Worm (Caenorhabditis elegans) whole organism, L1 larva: ENCODE results near the gene twk-45.

ENCODE experiments used
- C04F5.9 ChIP-seq: sonication (generic microtip); optimal IDR thresholded peaks from 2 replicates; lab custom pipeline; 2016; ENCODE audit warnings: missing genetic modification characterization, missing compliant biosample characterization
- C16A3.4 ChIP-seq: fragments of 150-350 bp; optimal IDR thresholded peaks from 2 replicates; lab custom pipeline; 2014; ENCODE audit warnings: missing biosample characterization, missing genetic modification characterization
- C34B4.2 ChIP-seq: sonication (generic microtip); optimal IDR thresholded peaks from 2 replicates; lab custom pipeline; 2017; ENCODE audit warnings: mild to moderate bottlenecking, missing genetic modification characterization, missing compliant biosample characterization
- ceh-90 ChIP-seq: sonication (generic microtip); optimal IDR thresholded peaks from 2 replicates; lab custom pipeline; 2016; ENCODE audit warnings: missing genetic modification characterization, missing compliant biosample characterization
- dpl-1 ChIP-seq, 3 experiments: fragments of 150-350 bp in 2 of 3; sonication (generic microtip) in 1 of 3; optimal IDR thresholded peaks; 2 replicates each; lab custom pipeline; 2014 to 2017; ENCODE audit warnings: missing biosample characterization in 3 of 3, missing genetic modification characterization in 3 of 3, missing genetic modification reagents in 3 of 3
- dsc-1 ChIP-seq: sonication (generic microtip); optimal IDR thresholded peaks from 2 replicates; lab custom pipeline; 2016; ENCODE audit warnings: mild to moderate bottlenecking, missing genetic modification characterization, missing compliant biosample characterization
- efl-1 ChIP-seq, 4 experiments: fragments of 150-350 bp; optimal IDR thresholded peaks in 3 of 4; peaks in 1 of 4; 1 replicate in 1 of 4; 2 replicates in 3 of 4; lab custom pipeline; 2014; ENCODE audit warnings: missing biosample characterization in 2 of 4, missing genetic modification characterization in 2 of 4, missing genetic modification reagents in 2 of 4
- efl-3 ChIP-seq: fragments of 200-800 bp; sonication (Bioruptor generic); optimal IDR thresholded peaks from 2 replicates; lab custom pipeline; 2018; ENCODE audit warnings: mild to moderate bottlenecking, missing genetic modification characterization, missing compliant biosample characterization
- egl-13 ChIP-seq: sonication (generic microtip); optimal IDR thresholded peaks from 2 replicates; lab custom pipeline; 2016; ENCODE audit warnings: missing genotype, missing genetic modification reagents, missing genetic modification characterization, missing compliant biosample characterization
- egl-27 ChIP-seq, 2 experiments: fragments of 150-350 bp in 1 of 2; sonication (generic microtip); optimal IDR thresholded peaks; 3 replicates each; lab custom pipeline; 2017 to 2018; ENCODE audit warnings: missing biosample characterization in 2 of 2, missing genetic modification characterization in 2 of 2, missing genetic modification reagents in 2 of 2
- elt-2 ChIP-seq: sonication (generic microtip); optimal IDR thresholded peaks from 2 replicates; lab custom pipeline; 2016; ENCODE audit warnings: missing genetic modification characterization, mild to moderate bottlenecking, inconsistent platforms, missing compliant biosample characterization, missing genetic modification reagents
- ets-5 ChIP-seq: fragments of 200-800 bp; sonication (Bioruptor generic); IDR thresholded peaks from 2 replicates; pipeline ENCODE4 v1.3.6; 2022; ENCODE audit warnings: missing genetic modification characterization, missing compliant biosample characterization
- fkh-4 ChIP-seq: sonication (generic microtip); optimal IDR thresholded peaks from 2 replicates; lab custom pipeline; 2016; ENCODE audit warnings: missing compliant biosample characterization, missing genetic modification characterization, borderline replicate concordance
- fos-1 ChIP-seq: fragments of 150-350 bp; optimal IDR thresholded peaks from 2 replicates; lab custom pipeline; 2014; ENCODE audit warnings: missing biosample characterization, missing genetic modification characterization
- grh-1 ChIP-seq: fragments of 200-800 bp; sonication (Bioruptor generic); IDR thresholded peaks from 2 replicates; pipeline ENCODE4 v1.3.6; 2022; ENCODE audit warnings: missing genetic modification reagents, missing genetic modification characterization, missing compliant biosample characterization
- hlh-17 ChIP-seq: fragments of 200-800 bp; sonication (Bioruptor generic); optimal IDR thresholded peaks from 2 replicates; lab custom pipeline; 2018; ENCODE audit warnings: missing genetic modification characterization, mild to moderate bottlenecking, missing compliant biosample characterization, moderate library complexity, borderline replicate concordance
- hlh-4 ChIP-seq: sonication (generic microtip); optimal IDR thresholded peaks from 2 replicates; lab custom pipeline; 2016; ENCODE audit warnings: mild to moderate bottlenecking, missing genetic modification characterization, missing compliant biosample characterization
- hpl-2 ChIP-seq: fragments of 150-350 bp; optimal IDR thresholded peaks from 2 replicates; lab custom pipeline; 2014; ENCODE audit warnings: missing biosample characterization, missing genetic modification reagents, missing genetic modification characterization
- isw-1 ChIP-seq: fragments of 200-800 bp; sonication (Bioruptor generic); IDR thresholded peaks from 2 replicates; pipeline ENCODE4 v1.3.6; 2022; ENCODE audit warnings: missing genetic modification characterization, missing compliant biosample characterization
- jun-1 ChIP-seq: fragments of 150-350 bp; optimal IDR thresholded peaks from 2 replicates; lab custom pipeline; 2014; ENCODE audit warnings: missing biosample characterization, missing genetic modification reagents, missing genetic modification characterization
- lin-13 ChIP-seq: fragments of 150-350 bp; optimal IDR thresholded peaks from 2 replicates; lab custom pipeline; 2014; ENCODE audit warnings: missing biosample characterization, missing genetic modification reagents, missing genetic modification characterization
- lin-14 ChIP-seq: fragments of 200-800 bp; sonication (Bioruptor generic); optimal IDR thresholded peaks from 2 replicates; lab custom pipeline; 2018; ENCODE audit warnings: mild to moderate bottlenecking, missing genetic modification characterization, moderate library complexity, missing compliant biosample characterization
- lin-15B ChIP-seq: fragments of 150-350 bp; sonication (generic microtip); optimal IDR thresholded peaks from 3 replicates; lab custom pipeline; 2014; ENCODE audit warnings: missing biosample characterization, missing genetic modification characterization
- lin-35 ChIP-seq, 2 experiments: fragments of 150-350 bp; optimal IDR thresholded peaks; 2 replicates each; lab custom pipeline; 2014; ENCODE audit warnings: missing biosample characterization in 2 of 2, missing genetic modification characterization in 2 of 2, missing genetic modification reagents in 2 of 2
- lin-39 ChIP-seq: fragments of 150-350 bp; optimal IDR thresholded peaks from 2 replicates; lab custom pipeline; 2014; ENCODE audit warnings: missing biosample characterization, missing genetic modification reagents, missing genetic modification characterization
- lsy-2 ChIP-seq, 2 experiments: fragments of 150-350 bp; optimal IDR thresholded peaks; 2 replicates each; lab custom pipeline; 2014; ENCODE audit warnings: missing biosample characterization in 2 of 2, missing genetic modification characterization in 2 of 2
- mab-9 ChIP-seq: fragments of 200-800 bp; sonication (Bioruptor generic); IDR thresholded peaks from 2 replicates; pipeline ENCODE4 v1.3.6; 2022; ENCODE audit warnings: missing genetic modification reagents, missing genetic modification characterization, missing compliant biosample characterization
- mdl-1 ChIP-seq, 2 experiments: fragments of 150-350 bp; optimal IDR thresholded peaks; 2 replicates each; lab custom pipeline; 2014 to 2017; ENCODE audit warnings: missing biosample characterization in 2 of 2, missing genetic modification characterization in 2 of 2, inconsistent platforms in 1 of 2
- mep-1 ChIP-seq: fragments of 150-350 bp; optimal IDR thresholded peaks from 2 replicates; lab custom pipeline; 2014; ENCODE audit warnings: missing biosample characterization, missing genetic modification characterization
- nhr-11 ChIP-seq: fragments of 150-350 bp; optimal IDR thresholded peaks from 2 replicates; lab custom pipeline; 2014; ENCODE audit warnings: missing biosample characterization, missing genetic modification characterization
- nhr-19 ChIP-seq: fragments of 200-800 bp; sonication (Bioruptor generic); conservative IDR thresholded peaks from 2 replicates; pipeline ENCODE4 v1.3.6; 2022; ENCODE audit warnings: missing genetic modification characterization, missing compliant biosample characterization
- nhr-20 ChIP-seq: sonication (generic microtip); optimal IDR thresholded peaks from 2 replicates; lab custom pipeline; 2016; ENCODE audit warnings: mild to moderate bottlenecking, missing genetic modification characterization, missing compliant biosample characterization
- nhr-76 ChIP-seq: sonication (generic microtip); optimal IDR thresholded peaks from 2 replicates; lab custom pipeline; 2017; ENCODE audit warnings: missing biosample characterization, missing genetic modification characterization
- nhr-77 ChIP-seq: fragments of 150-350 bp; optimal IDR thresholded peaks from 2 replicates; lab custom pipeline; 2014; ENCODE audit warnings: missing biosample characterization, missing genetic modification characterization
- nhr-84 ChIP-seq: sonication (generic microtip); optimal IDR thresholded peaks from 2 replicates; lab custom pipeline; 2017; ENCODE audit warnings: missing biosample characterization, missing genetic modification characterization
- nhr-85 ChIP-seq: sonication (generic microtip); peaks from one replicate; lab custom pipeline; 2016; ENCODE audit warnings: missing genetic modification characterization, inconsistent platforms, missing compliant biosample characterization
- pag-3 ChIP-seq: sonication (generic microtip); optimal IDR thresholded peaks from 2 replicates; lab custom pipeline; 2017; ENCODE audit warnings: missing genetic modification characterization, mild to moderate bottlenecking, missing compliant biosample characterization, antibody characterized with exemption, borderline replicate concordance; ENCODE audit not compliant: insufficient read depth
- pqm-1 ChIP-seq: sonication (generic microtip); optimal IDR thresholded peaks from 3 replicates; lab custom pipeline; 2017; ENCODE audit warnings: missing biosample characterization, missing genetic modification characterization
- skn-1 ChIP-seq: fragments of 150-350 bp; optimal IDR thresholded peaks from 2 replicates; lab custom pipeline; 2014; ENCODE audit warnings: missing biosample characterization, missing genetic modification characterization
- snu-23 ChIP-seq: sonication (generic microtip); optimal IDR thresholded peaks from 2 replicates; lab custom pipeline; 2016; ENCODE audit warnings: missing genetic modification characterization, missing compliant biosample characterization
- swsn-7 ChIP-seq: sonication (generic microtip); optimal IDR thresholded peaks from 2 replicates; lab custom pipeline; 2016; ENCODE audit warnings: missing genetic modification characterization, missing compliant biosample characterization
- tbx-2 ChIP-seq: sonication (generic microtip); optimal IDR thresholded peaks from 2 replicates; lab custom pipeline; 2016; ENCODE audit warnings: missing genetic modification characterization, missing compliant biosample characterization
- tlp-1 ChIP-seq: fragments of 150-350 bp; optimal IDR thresholded peaks from 2 replicates; lab custom pipeline; 2014; ENCODE audit warnings: missing biosample characterization, missing genetic modification characterization
- unc-30 ChIP-seq: sonication (generic microtip); optimal IDR thresholded peaks from 2 replicates; lab custom pipeline; 2017; ENCODE audit warnings: missing biosample characterization, missing genetic modification characterization
- unc-98 ChIP-seq: fragments of 200-800 bp; sonication (Bioruptor generic); IDR thresholded peaks from 2 replicates; pipeline ENCODE4 v1.3.6; 2022; ENCODE audit warnings: missing genetic modification characterization, missing compliant biosample characterization
- zag-1 ChIP-seq: fragments of 150-350 bp; optimal IDR thresholded peaks from 2 replicates; lab custom pipeline; 2014; ENCODE audit warnings: missing biosample characterization, missing genetic modification characterization
- zip-4 ChIP-seq: fragments of 200-800 bp; sonication (Bioruptor generic); optimal IDR thresholded peaks from 2 replicates; lab custom pipeline; 2018; ENCODE audit warnings: mild to moderate bottlenecking, missing genetic modification characterization, moderate library complexity, missing compliant biosample characterization

twk-45 gene

ce11 chrIII:2768635-2769034 lies 33.1 kb downstream of the twk-45 start, which contains the start of gene swsn-3 (continued):
- no peak for TF ChIP-seq efl-3
- peak; percentile 40; the same call in 1 of the 2 replicates for TF ChIP-seq unc-98
- TF ChIP-seq hlh-17 (GFP tag; lab: Kevin White, UChicago): no peak
- peak; percentile 94 to 95 for TF ChIP-seq lsy-2 (tag; optimal IDR thresholded peaks at IDR 0.05; lab: Kevin White, UChicago)
- TF ChIP-seq swsn-7 (tag; lab: Kevin White, UChicago): peak; percentile 85
- peak; percentile 73 for TF ChIP-seq nhr-77 (tag; lab: Kevin White, UChicago)
- TF ChIP-seq nhr-85 (tag; lab: Kevin White, UChicago): peak; percentile 94
- TF ChIP-seq nhr-11 (tag; lab: Kevin White, UChicago): peak; percentile 69
- TF ChIP-seq nhr-76 (tag; lab: Kevin White, UChicago): peak; percentile 33
- TF ChIP-seq egl-13 (tag; lab: Kevin White, UChicago): peak; percentile 70
- no peak for TF ChIP-seq zip-4
- no peak for TF ChIP-seq unc-30 (tag; lab: Kevin White, UChicago)
- TF ChIP-seq hlh-4 (tag; lab: Kevin White, UChicago): no peak
- TF ChIP-seq grh-1 (GFP tag; lab: Robert Waterston, UW): peak; percentile 70
- no peak for TF ChIP-seq C34B4.2 (tag; lab: Kevin White, UChicago)
- peak; percentile 77 to 87 (median 84) for TF ChIP-seq dpl-1 (GFP tag; optimal IDR thresholded peaks at IDR 0.05; lab: Kevin White, UChicago)
- TF ChIP-seq lin-39 (tag; lab: Kevin White, UChicago): peak; percentile 90
- peak; percentile 79 to 87 for TF ChIP-seq lin-35 (GFP tag; optimal IDR thresholded peaks at IDR 0.05; lab: Kevin White, UChicago)
- peak; percentile 59 for TF ChIP-seq fos-1 (tag; lab: Kevin White, UChicago)
- TF ChIP-seq lin-15B (tag; lab: Kevin White, UChicago): peak; percentile 93
- peak; percentile 86 for TF ChIP-seq C16A3.4 (tag; lab: Kevin White, UChicago)
- peak; percentile 89 for TF ChIP-seq tbx-2
- TF ChIP-seq lin-14 (GFP tag; lab: Kevin White, UChicago): peak; percentile 86
- no peak for TF ChIP-seq pag-3
- peak; percentile 86 for TF ChIP-seq nhr-20 (tag; lab: Kevin White, UChicago)
- peak; percentile 93 for TF ChIP-seq skn-1 (tag; lab: Kevin White, UChicago)
- TF ChIP-seq nhr-84 (tag; lab: Kevin White, UChicago): no peak
- TF ChIP-seq efl-1 (optimal IDR thresholded peaks at IDR 0.05; lab: Kevin White, UChicago): peak; percentile 87
- TF ChIP-seq efl-1 (GFP tag; optimal IDR thresholded peaks at IDR 0.05 in 1 of 2; lab: Kevin White, UChicago): peak; percentile 83 to 98
- no peak for TF ChIP-seq pqm-1
- peak; percentile 89 for TF ChIP-seq snu-23 (GFP tag; lab: Kevin White, UChicago)
- TF ChIP-seq mab-9: no peak
- no peak for TF ChIP-seq tlp-1 (tag; lab: Kevin White, UChicago)
- peak; percentile 4 for TF ChIP-seq ceh-90 (tag; lab: Kevin White, UChicago)
- no peak for TF ChIP-seq ets-5 (GFP tag; lab: Robert Waterston, UW)
- peak; percentile 85 for TF ChIP-seq nhr-19 (GFP tag; lab: Robert Waterston, UW)
- peak; percentile 83 for TF ChIP-seq hpl-2 (GFP tag; lab: Kevin White, UChicago)
- TF ChIP-seq egl-27 (tag; optimal IDR thresholded peaks at IDR 0.05; lab: Kevin White, UChicago): peak in 1 of 2 experiments; percentile 34
- peak; percentile 16 for TF ChIP-seq zag-1
- TF ChIP-seq dsc-1 (tag; lab: Kevin White, UChicago): peak; percentile 91
- TF ChIP-seq fkh-4: peak; percentile 44
- peak; percentile 68 for TF ChIP-seq C04F5.9 (tag; lab: Kevin White, UChicago)
- peak; percentile 84 for TF ChIP-seq isw-1
- TF ChIP-seq lin-13: peak; percentile 88

DNA sequence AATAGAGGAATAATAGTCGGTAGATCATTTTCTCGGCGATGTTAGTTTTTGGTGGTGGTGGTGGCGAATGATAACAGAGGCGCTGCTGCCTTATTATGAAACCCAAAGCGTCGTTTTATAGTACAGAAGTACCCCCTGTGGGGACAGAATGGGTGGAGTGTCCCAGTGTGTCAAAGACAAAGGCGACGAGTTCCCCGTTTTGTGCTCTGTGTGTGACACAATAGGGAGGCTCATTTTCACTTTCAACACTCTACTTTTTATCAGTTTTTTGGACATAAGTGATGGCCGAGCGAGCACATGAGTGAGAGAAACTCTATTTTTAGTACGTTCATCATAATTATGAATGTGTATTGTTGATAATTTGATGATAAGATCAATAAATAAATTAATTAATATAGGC lies 41.0 kb downstream of the twk-45 start, which contains the start of gene pho-9:
Gene pho-9, minus strand, starts transcription at position 91 of the 400 bp plus-strand sequence.
- TF ChIP-seq elt-2 (tag; lab: Kevin White, UChicago) (peak; percentile 81), pqm-1 (no peak), mep-1 (tag; lab: Kevin White, UChicago) (no peak), lin-35 (GFP tag; optimal IDR thresholded peaks at IDR 0.05; lab: Kevin White, UChicago) (peak in 1 of 2 experiments; percentile 31), jun-1 (tag; lab: Kevin White, UChicago) (peak; percentile 52), mdl-1 (tag; optimal IDR thresholded peaks at IDR 0.05; lab: Kevin White, UChicago) (peak in 1 of 2 experiments; percentile 7)
